Worm (Caenorhabditis elegans): ENCODE results near the gene srh-11.
A peak's percentile ranks its signal among the peaks of the same experiment; 100 is the strongest.

srh-11 gene

DNA sequence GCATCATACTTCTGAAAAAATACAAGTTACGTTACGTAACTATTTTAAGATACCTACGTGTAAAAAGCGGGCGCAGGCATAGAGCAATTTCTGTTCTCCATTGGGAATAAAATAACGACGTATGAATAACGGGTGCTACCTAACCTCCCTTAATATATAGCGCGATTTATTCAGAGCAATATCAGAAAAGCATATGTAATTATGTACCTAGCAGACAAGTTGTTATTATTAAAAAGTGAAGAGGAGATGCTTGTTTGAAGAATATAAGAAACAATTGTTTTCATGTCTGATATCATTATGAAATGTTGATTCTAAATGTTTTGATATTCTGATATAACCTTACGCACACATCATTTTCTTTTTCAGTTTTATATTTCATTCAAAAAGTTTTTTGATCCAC is at the start of gene srh-11:
srh-11 (minus strand) TSS at position 101 of the 400 bp plus-strand sequence.
- TF ChIP-seq ceh-39 (tag; optimal IDR thresholded peaks at IDR 0.05) (no peak), ceh-83 (GFP tag; optimal IDR thresholded peaks at IDR 0.05) (no peak)

DNA sequence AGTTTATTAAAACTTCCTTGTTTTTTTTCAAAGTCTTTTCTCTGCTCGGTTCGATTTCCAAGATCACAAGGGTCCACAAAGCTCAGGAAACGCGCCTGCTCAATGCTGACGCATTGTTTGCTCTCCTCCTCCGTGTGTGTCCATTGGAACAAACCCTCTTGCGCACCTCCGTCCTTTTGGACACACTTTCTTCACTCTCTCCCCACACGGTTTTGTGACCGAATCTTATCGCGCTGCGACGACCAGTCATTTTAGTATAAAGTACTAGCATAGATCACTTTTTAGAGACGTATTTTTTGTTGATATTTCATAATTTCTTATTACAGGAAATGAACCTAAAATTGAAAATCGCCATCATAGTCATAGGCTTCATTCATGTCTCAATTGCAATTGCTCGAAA is 49.4 kb upstream of the srh-11 start:
- TF ChIP-seq mab-5 (tag; optimal IDR thresholded peaks at IDR 0.05) (no peak), snpc-4 (tag; optimal IDR thresholded peaks at IDR 0.05) (no peak), ceh-43 (GFP tag; optimal IDR thresholded peaks at IDR 0.05) (no peak), hlh-1 (tag; optimal IDR thresholded peaks at IDR 0.05) (peak; percentile 11), bed-3 (GFP tag; optimal IDR thresholded peaks at IDR 0.05) (no peak), nhr-2 (tag; optimal IDR thresholded peaks at IDR 0.05) (no peak), pha-4 (tag; optimal IDR thresholded peaks at IDR 0.05) (peak; percentile 69), ham-2 (GFP tag; optimal IDR thresholded peaks at IDR 0.05) (no peak), mls-2 (tag; optimal IDR thresholded peaks at IDR 0.05) (no peak), nhr-237 (tag; optimal IDR thresholded peaks at IDR 0.05) (no peak), elt-1 (tag; optimal IDR thresholded peaks at IDR 0.05; ENCODE audit: borderline replicate concordance, insufficient read depth) (no peak), drap-1 (GFP tag; optimal IDR thresholded peaks at IDR 0.05) (peak; percentile 22), unc-62 (GFP tag; optimal IDR thresholded peaks at IDR 0.05) (no peak), ceh-39 (tag; optimal IDR thresholded peaks at IDR 0.05) (no peak), lsy-2 (tag; optimal IDR thresholded peaks at IDR 0.05) (peak; percentile 56), zip-8 (tag; optimal IDR thresholded peaks at IDR 0.05) (no peak), mep-1 (tag; optimal IDR thresholded peaks at IDR 0.05) (peak; percentile 89), unc-39 (tag; optimal IDR thresholded peaks at IDR 0.05) (no peak), lin-13 (tag; optimal IDR thresholded peaks at IDR 0.05) (peak; percentile 82), blmp-1 (tag; optimal IDR thresholded peaks at IDR 0.05) (no peak), sptf-1 (tag; optimal IDR thresholded peaks at IDR 0.05) (peak; percentile 62), cnd-1 (tag; optimal IDR thresholded peaks at IDR 0.05) (peak; percentile 51), sem-2 (GFP tag; optimal IDR thresholded peaks at IDR 0.05) (no peak), unc-120 (tag; optimal IDR thresholded peaks at IDR 0.05; ENCODE audit: poor library complexity, severe bottlenecking) (no peak), nhr-76 (tag; optimal IDR thresholded peaks at IDR 0.05) (no peak), nhr-28 (tag; optimal IDR thresholded peaks at IDR 0.05) (no peak), ces-1 (GFP tag; optimal IDR thresholded peaks at IDR 0.05) (peak; percentile 8), M03D4.4 (tag; optimal IDR thresholded peaks at IDR 0.05) (peak; percentile 37), tbx-8 (GFP tag; optimal IDR thresholded peaks at IDR 0.05) (no peak), nhr-12 (tag; optimal IDR thresholded peaks at IDR 0.05) (no peak), lin-32 (GFP tag; optimal IDR thresholded peaks at IDR 0.05) (no peak), elt-3 (tag; optimal IDR thresholded peaks at IDR 0.05) (no peak), ztf-11 (tag; optimal IDR thresholded peaks at IDR 0.05) (peak; percentile 44), flh-1 (GFP tag; optimal IDR thresholded peaks at IDR 0.05) (no peak), ceh-83 (GFP tag; optimal IDR thresholded peaks at IDR 0.05) (no peak)

DNA sequence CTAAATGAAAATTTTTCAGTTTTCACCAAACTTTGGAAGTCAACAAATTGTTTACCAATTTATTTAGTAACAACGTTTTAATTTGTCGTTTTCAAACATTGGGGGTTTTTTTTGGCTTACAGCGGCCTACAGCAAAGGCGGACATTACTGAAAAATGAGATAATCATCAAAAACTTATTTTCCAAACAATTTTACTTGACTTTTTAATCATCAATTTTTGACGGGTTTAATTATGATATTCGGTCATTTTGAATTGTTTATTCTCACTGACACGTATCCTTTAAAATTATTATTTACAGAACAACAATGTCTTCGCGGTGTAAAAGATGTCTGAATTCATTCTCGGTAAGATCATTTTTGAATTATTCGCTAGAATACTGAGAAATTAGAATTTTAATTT is 48.7 kb upstream of the srh-11 start, which contains the start of gene F40B5.2:
F40B5.2 (plus strand) TSS at position 301 of the 400 bp plus-strand sequence.
- no peak for TF ChIP-seq zip-8 (tag; optimal IDR thresholded peaks at IDR 0.05)
- TF ChIP-seq tbx-8 (GFP tag; optimal IDR thresholded peaks at IDR 0.05) = no peak
- no peak for TF ChIP-seq ceh-43 (GFP tag; optimal IDR thresholded peaks at IDR 0.05)
- TF ChIP-seq cnd-1 (tag; optimal IDR thresholded peaks at IDR 0.05) = no peak
- no peak for TF ChIP-seq elt-3 (tag; optimal IDR thresholded peaks at IDR 0.05)
- no peak for TF ChIP-seq nhr-12 (tag; optimal IDR thresholded peaks at IDR 0.05)
- TF ChIP-seq hlh-1 (tag; optimal IDR thresholded peaks at IDR 0.05) = no peak
- TF ChIP-seq nhr-2 (tag; optimal IDR thresholded peaks at IDR 0.05) = no peak

DNA sequence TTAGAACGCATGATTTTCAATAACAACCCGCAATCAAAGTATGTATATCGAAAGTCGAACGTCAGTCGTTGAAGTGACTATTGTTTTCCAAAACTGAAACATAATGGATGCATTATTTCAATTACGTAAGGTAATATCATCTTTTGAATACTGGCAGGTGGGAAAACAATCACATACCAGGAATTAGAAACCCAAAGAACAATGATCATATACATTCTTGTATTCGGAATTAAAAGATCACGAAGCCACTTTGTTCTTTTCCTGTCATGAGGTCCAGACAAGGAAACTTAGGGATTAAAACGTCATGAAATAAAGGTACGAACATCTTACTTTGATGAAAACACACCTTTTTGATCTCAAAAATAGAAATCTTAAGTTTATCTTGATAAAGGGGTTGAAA is 43.5 kb upstream of the srh-11 start:
- TF ChIP-seq nhr-28 (tag; optimal IDR thresholded peaks at IDR 0.05) (no peak), cnd-1 (tag; optimal IDR thresholded peaks at IDR 0.05) (no peak), unc-62 (GFP tag; optimal IDR thresholded peaks at IDR 0.05) (no peak), flh-1 (GFP tag; optimal IDR thresholded peaks at IDR 0.05) (no peak), nhr-2 (tag; optimal IDR thresholded peaks at IDR 0.05) (no peak), ces-1 (GFP tag; optimal IDR thresholded peaks at IDR 0.05) (no peak), unc-120 (tag; optimal IDR thresholded peaks at IDR 0.05; ENCODE audit: poor library complexity, severe bottlenecking) (no peak), pha-4 (tag; optimal IDR thresholded peaks at IDR 0.05) (no peak), ceh-83 (GFP tag; optimal IDR thresholded peaks at IDR 0.05) (no peak), nhr-76 (tag; optimal IDR thresholded peaks at IDR 0.05) (no peak), ham-2 (GFP tag; optimal IDR thresholded peaks at IDR 0.05) (no peak), sptf-1 (tag; optimal IDR thresholded peaks at IDR 0.05) (no peak), drap-1 (GFP tag; optimal IDR thresholded peaks at IDR 0.05) (no peak), sem-2 (GFP tag; optimal IDR thresholded peaks at IDR 0.05) (no peak), mep-1 (tag; optimal IDR thresholded peaks at IDR 0.05) (no peak), mab-5 (tag; optimal IDR thresholded peaks at IDR 0.05) (no peak)

Measured in whole organism, mixed stage, embryonic.